Worm (Caenorhabditis elegans): ENCODE measurements around the gene K08E5.6.

- TF ChIP-seq ama-1 (optimal IDR thresholded peaks at IDR 0.05): no peak
- TF ChIP-seq ama-1 (GFP tag; optimal IDR thresholded peaks at IDR 0.05): no peak
- no peak for TF ChIP-seq B0035.1 (tag; optimal IDR thresholded peaks at IDR 0.05)
- no peak for TF ChIP-seq pha-4 (tag; optimal IDR thresholded peaks at IDR 0.05)
- no peak for TF ChIP-seq ZK185.1 (tag; optimal IDR thresholded peaks at IDR 0.05; ENCODE audit: poor library complexity, severe bottlenecking)
- TF ChIP-seq ets-4 (GFP tag; optimal IDR thresholded peaks at IDR 0.05): no peak
- TF ChIP-seq unc-130 (GFP tag; optimal IDR thresholded peaks at IDR 0.05): no peak
- no peak for TF ChIP-seq F55B11.4 (tag; optimal IDR thresholded peaks at IDR 0.05; ENCODE audit: borderline replicate concordance, insufficient read depth)
- TF ChIP-seq unc-62 (GFP tag; optimal IDR thresholded peaks at IDR 0.05): no peak
- no peak for TF ChIP-seq somi-1 (GFP tag; optimal IDR thresholded peaks at IDR 0.05)
- TF ChIP-seq lsl-1 (GFP tag; optimal IDR thresholded peaks at IDR 0.05): no peak
- no peak for TF ChIP-seq ceh-91 (GFP tag; IDR thresholded peaks at IDR 0.05)
- no peak for TF ChIP-seq Y67H2A.10 (GFP tag; conservative IDR thresholded peaks at IDR 0.05)
- TF ChIP-seq nfya-1 (tag; optimal IDR thresholded peaks at IDR 0.05; ENCODE audit: borderline replicate concordance, insufficient read depth): no peak
- no peak for TF ChIP-seq nhr-90 (tag; optimal IDR thresholded peaks at IDR 0.05)
Measured at ce11 chrIII:10118818-10119217, 22.0 kb upstream of the K08E5.6 start, which contains the start of gene ZK1128.3.
